Fruit fly (Drosophila melanogaster) whole organism, embryonic: Measurements from ENCODE around the gene CG14820.
A peak's percentile ranks its signal among the peaks of the same experiment; 100 is the strongest.

Source experiments
- Abd-B ChIP-seq: fragments of 200-800 bp; sonication (Bioruptor generic); optimal IDR thresholded peaks from 2 replicates; lab custom pipeline; 2018; ENCODE audit warnings: missing biosample characterization, mild to moderate bottlenecking, missing genetic modification characterization, moderate library complexity
- CG10321 ChIP-seq: fragments of 200-800 bp; sonication (Bioruptor generic); IDR thresholded peaks from 2 replicates; pipeline ENCODE4 v1.3.6; 2022; ENCODE audit warnings: missing biosample characterization, missing genetic modification characterization
- CG10462 ChIP-seq: fragments of 200-800 bp; sonication (Bioruptor generic); optimal IDR thresholded peaks from 2 replicates; lab custom pipeline; 2016; ENCODE audit warnings: missing biosample characterization, missing genetic modification characterization
- CG10979 ChIP-seq: fragments of 200-800 bp; sonication (Bioruptor generic); optimal IDR thresholded peaks from 2 replicates; lab custom pipeline; 2018; ENCODE audit warnings: missing biosample characterization, mild to moderate bottlenecking, missing genetic modification characterization, moderate library complexity
- CG11093 ChIP-seq: fragments of 200-800 bp; sonication (Bioruptor generic); IDR thresholded peaks from 3 replicates; pipeline ENCODE4 v1.3.6; 2022; ENCODE audit warnings: missing biosample characterization, missing genetic modification characterization
- CG11456 ChIP-seq: fragments of 200-800 bp; sonication (Bioruptor generic); IDR thresholded peaks from 3 replicates; pipeline ENCODE4 v1.3.6; 2022; ENCODE audit warnings: missing biosample characterization, missing genetic modification characterization
- CG12299 ChIP-seq: fragments of 200-800 bp; sonication (Bioruptor generic); optimal IDR thresholded peaks from 2 replicates; lab custom pipeline; 2018; ENCODE audit warnings: missing biosample characterization, mild to moderate bottlenecking, missing genetic modification characterization
- CG12744 ChIP-seq: fragments of 200-800 bp; sonication (Bioruptor generic); optimal IDR thresholded peaks from 2 replicates; lab custom pipeline; 2016; ENCODE audit warnings: missing biosample characterization, missing genetic modification characterization
- CG16863 ChIP-seq: fragments of 200-800 bp; sonication (Bioruptor generic); optimal IDR thresholded peaks from 3 replicates; lab custom pipeline; 2016; ENCODE audit warnings: missing biosample characterization, missing genetic modification characterization
- CG17361 ChIP-seq: fragments of 200-800 bp; sonication (Bioruptor generic); IDR thresholded peaks from 3 replicates; pipeline ENCODE4 v1.3.6; 2022; ENCODE audit warnings: missing biosample characterization, missing genetic modification characterization
- CG32767 ChIP-seq: fragments of 200-800 bp; sonication (Bioruptor generic); IDR thresholded peaks from 2 replicates; pipeline ENCODE4 v1.3.6; 2022; ENCODE audit warnings: missing biosample characterization, missing genetic modification characterization
- CG4617 ChIP-seq: fragments of 200-800 bp; sonication (Bioruptor generic); optimal IDR thresholded peaks from 3 replicates; lab custom pipeline; 2016; ENCODE audit warnings: missing biosample characterization, missing genetic modification characterization, borderline replicate concordance
- CG4854 ChIP-seq: fragments of 200-800 bp; sonication (Bioruptor generic); optimal IDR thresholded peaks from 2 replicates; lab custom pipeline; 2016; ENCODE audit warnings: missing biosample characterization, missing genetic modification characterization, inconsistent platforms
- CG8281 ChIP-seq: fragments of 200-800 bp; sonication (Bioruptor generic); optimal IDR thresholded peaks from 2 replicates; lab custom pipeline; 2018; ENCODE audit warnings: missing biosample characterization, mild to moderate bottlenecking, missing genetic modification characterization, moderate library complexity
- CG9797 ChIP-seq: fragments of 200-800 bp; sonication (Bioruptor generic); optimal IDR thresholded peaks from 3 replicates; lab custom pipeline; 2018; ENCODE audit warnings: missing biosample characterization, mild to moderate bottlenecking, missing genetic modification characterization
- CG9817 ChIP-seq: fragments of 200-800 bp; sonication (Bioruptor generic); optimal IDR thresholded peaks from 2 replicates; lab custom pipeline; 2018; ENCODE audit warnings: missing biosample characterization, mild to moderate bottlenecking, missing genetic modification characterization, moderate library complexity
- CG9932 ChIP-seq: fragments of 200-800 bp; sonication (Bioruptor generic); IDR thresholded peaks from 2 replicates; pipeline ENCODE4 v1.3.6; 2022; ENCODE audit warnings: missing biosample characterization, missing genetic modification characterization
- CrebB ChIP-seq: fragments of 200-800 bp; sonication (Bioruptor generic); optimal IDR thresholded peaks from 3 replicates; lab custom pipeline; 2018; ENCODE audit warnings: missing biosample characterization, mild to moderate bottlenecking, missing genetic modification characterization
- Deaf1 ChIP-seq: fragments of 200-800 bp; optimal IDR thresholded peaks from 3 replicates; lab custom pipeline; 2019; ENCODE audit warnings: missing biosample characterization, mild to moderate bottlenecking, missing genetic modification characterization, moderate library complexity
- Dll ChIP-seq: fragments of 200-800 bp; sonication (Bioruptor generic); IDR thresholded peaks from 4 replicates; pipeline ENCODE4 v1.3.6; 2022; ENCODE audit warnings: missing biosample characterization, missing genetic modification characterization; ENCODE audit not compliant: partially characterized antibody
- Dp ChIP-seq: fragments of 200-800 bp; sonication (Bioruptor generic); optimal IDR thresholded peaks from 2 replicates; lab custom pipeline; 2018; ENCODE audit warnings: missing biosample characterization, mild to moderate bottlenecking, missing genetic modification characterization, moderate library complexity
- E2f1 ChIP-seq: fragments of 200-800 bp; sonication (Bioruptor generic); IDR thresholded peaks from 2 replicates; pipeline ENCODE4 v1.3.6; 2022; ENCODE audit warnings: missing biosample characterization, missing genetic modification characterization
- Eip74EF ChIP-seq, 2 experiments: fragments of 200-800 bp in 1 of 2; fragments of >200 bp in 1 of 2; sonication (Bioruptor generic) in 1 of 2; optimal IDR thresholded peaks; 2 replicates each; lab custom pipeline; 2017 to 2019; ENCODE audit warnings: missing biosample characterization in 2 of 2, missing genetic modification characterization in 2 of 2, mild to moderate bottlenecking in 1 of 2, moderate library complexity in 1 of 2
- Elba2 ChIP-seq: fragments of 200-800 bp; sonication (Bioruptor generic); optimal IDR thresholded peaks from 3 replicates; lab custom pipeline; 2016; ENCODE audit warnings: missing biosample characterization, missing genetic modification characterization
- Hand ChIP-seq: fragments of 200-800 bp; sonication (Bioruptor generic); optimal IDR thresholded peaks from 2 replicates; lab custom pipeline; 2017; ENCODE audit warnings: mild to moderate bottlenecking, missing biosample characterization, missing genetic modification reagents, missing genetic modification characterization
- MESR4 ChIP-seq: fragments of 200-800 bp; sonication (Bioruptor generic); optimal IDR thresholded peaks from 2 replicates; lab custom pipeline; 2018; ENCODE audit warnings: missing biosample characterization, mild to moderate bottlenecking, missing genetic modification characterization, moderate library complexity
- Mes4 ChIP-seq: fragments of 200-800 bp; sonication (Bioruptor generic); optimal IDR thresholded peaks from 2 replicates; lab custom pipeline; 2016; ENCODE audit warnings: missing biosample characterization, missing genetic modification characterization
- Myb ChIP-seq: fragments of 200-800 bp; sonication (Bioruptor generic); optimal IDR thresholded peaks from 2 replicates; lab custom pipeline; 2016; ENCODE audit warnings: missing biosample characterization, missing genetic modification characterization
- NC2α ChIP-seq: fragments of 200-800 bp; sonication (Bioruptor generic); optimal IDR thresholded peaks from 2 replicates; lab custom pipeline; 2016; ENCODE audit warnings: missing biosample characterization, missing genetic modification characterization
- Opbp ChIP-seq: fragments of 200-800 bp; sonication (Bioruptor generic); IDR thresholded peaks from 3 replicates; pipeline ENCODE4 v1.3.6; 2022; ENCODE audit warnings: missing biosample characterization, missing genetic modification characterization; ENCODE audit not compliant: partially characterized antibody
- Ravus ChIP-seq: fragments of 200-800 bp; sonication (Bioruptor generic); IDR thresholded peaks from 2 replicates; pipeline ENCODE4 v1.3.6; 2022; ENCODE audit warnings: missing biosample characterization, missing genetic modification characterization
- Rfx ChIP-seq: fragments of 200-800 bp; sonication (Bioruptor generic); IDR thresholded peaks from 2 replicates; pipeline ENCODE4 v1.3.6; 2022; ENCODE audit warnings: missing biosample characterization, missing genetic modification characterization
- Scr ChIP-seq: fragments of 200-800 bp; sonication (Bioruptor generic); IDR thresholded peaks from 2 replicates; pipeline ENCODE4 v1.3.6; 2022; ENCODE audit warnings: missing biosample characterization, missing genetic modification characterization; ENCODE audit not compliant: partially characterized antibody
- Sox100B ChIP-seq: fragments of 200-800 bp; sonication (Bioruptor generic); optimal IDR thresholded peaks from 3 replicates; lab custom pipeline; 2018; ENCODE audit warnings: missing biosample characterization, mild to moderate bottlenecking, missing genetic modification characterization
- Usf ChIP-seq: fragments of 200-800 bp; sonication (Bioruptor generic); optimal IDR thresholded peaks from 2 replicates; lab custom pipeline; 2017; ENCODE audit warnings: missing genotype, missing biosample characterization, missing genetic modification characterization
- ap ChIP-seq: fragments of 200-800 bp; sonication (Bioruptor generic); IDR thresholded peaks from 2 replicates; pipeline ENCODE4 v1.3.6; 2022; ENCODE audit warnings: missing biosample characterization, missing genetic modification characterization
- dm ChIP-seq: fragments of 200-800 bp; sonication (Bioruptor generic); optimal IDR thresholded peaks from 3 replicates; lab custom pipeline; 2016; ENCODE audit warnings: missing biosample characterization, missing genetic modification characterization
- dysf ChIP-seq: fragments of 200-800 bp; sonication (Bioruptor generic); IDR thresholded peaks from 3 replicates; pipeline ENCODE4 v1.3.6; 2022; ENCODE audit warnings: missing biosample characterization, missing genetic modification characterization
- gcm ChIP-seq: fragments of 200-800 bp; sonication (Bioruptor generic); optimal IDR thresholded peaks from 2 replicates; lab custom pipeline; 2019; ENCODE audit warnings: missing biosample characterization, mild to moderate bottlenecking, missing genetic modification characterization, moderate library complexity
- grn ChIP-seq: fragments of 200-800 bp; sonication (Bioruptor generic); optimal IDR thresholded peaks from 3 replicates; lab custom pipeline; 2017; ENCODE audit warnings: missing biosample characterization, missing genetic modification characterization
- ham ChIP-seq: fragments of 200-800 bp; sonication (Bioruptor generic); IDR thresholded peaks from 2 replicates; pipeline ENCODE4 v1.3.6; 2022; ENCODE audit warnings: missing biosample characterization, missing genetic modification characterization
- lab ChIP-seq: fragments of 200-800 bp; sonication (Bioruptor generic); optimal IDR thresholded peaks from 3 replicates; lab custom pipeline; 2017; ENCODE audit warnings: missing biosample characterization, missing genetic modification characterization, mild to moderate bottlenecking, moderate library complexity, missing genetic modification reagents
- onecut ChIP-seq: fragments of 200-800 bp; sonication (Bioruptor generic); IDR thresholded peaks from 2 replicates; pipeline ENCODE4 v1.3.6; 2022; ENCODE audit warnings: missing biosample characterization, missing genetic modification characterization
- p53 ChIP-seq: fragments of 200-800 bp; sonication (Bioruptor generic); optimal IDR thresholded peaks from 2 replicates; lab custom pipeline; 2016; ENCODE audit warnings: missing biosample characterization, missing genetic modification characterization
- pfk ChIP-seq: fragments of 200-800 bp; sonication (Bioruptor generic); optimal IDR thresholded peaks from 2 replicates; lab custom pipeline; 2018; ENCODE audit warnings: missing biosample characterization, mild to moderate bottlenecking, missing genetic modification characterization, moderate library complexity
- pnt ChIP-seq: fragments of 200-800 bp; sonication (Bioruptor generic); optimal IDR thresholded peaks from 3 replicates; lab custom pipeline; 2016; ENCODE audit warnings: missing biosample characterization, missing genetic modification characterization
- slou ChIP-seq: fragments of 200-800 bp; sonication (Bioruptor generic); optimal IDR thresholded peaks from 3 replicates; lab custom pipeline; 2016; ENCODE audit warnings: missing biosample characterization, missing genetic modification characterization

The CG14820 gene

dm6 chr3L:6955254-6956229, 22.8 kb downstream of the CG14820 start, which contains the start of the genes CG10077 and CG9948 (continued):
- TF ChIP-seq Scr (GFP tag; lab: Robert Waterston, UW), result peak; percentile 86
- peak; percentile 96 for TF ChIP-seq onecut (GFP tag; lab: Robert Waterston, UW)
- TF ChIP-seq CG8281 (tag; lab: Kevin White, UChicago), result peak; percentile 69
- TF ChIP-seq CG9932 (GFP tag; lab: Robert Waterston, UW), result peak; percentile 93
- peak; percentile 53; the same call in 1 of the 2 replicates for TF ChIP-seq ham (GFP tag; lab: Robert Waterston, UW)
- peak in 1 of 2 experiments; percentile 75 for TF ChIP-seq Eip74EF (GFP tag; optimal IDR thresholded peaks at IDR 0.05; lab: Kevin White, UChicago)
- TF ChIP-seq Opbp, result peak; percentile 71; the same call in 2 of the 3 replicates
- peak; percentile 18 for TF ChIP-seq NC2α (GFP tag; lab: Kevin White, UChicago)
- peak; percentile 11 for TF ChIP-seq Dp (GFP tag; lab: Kevin White, UChicago)
- TF ChIP-seq CG4617 (GFP tag; lab: Kevin White, UChicago), result peak; percentile 82
- peak; percentile 85 for TF ChIP-seq Dll
- peak; percentile 41 for TF ChIP-seq Mes4 (GFP tag; lab: Kevin White, UChicago)
- TF ChIP-seq CG32767, result peak; percentile 86
- peak; percentile 89 for TF ChIP-seq CG10979 (tag; lab: Kevin White, UChicago)
- TF ChIP-seq CG9797 (GFP tag; lab: Kevin White, UChicago), result peak; percentile 45
- peak; percentile 92 for TF ChIP-seq gcm
- peak; percentile 27 for TF ChIP-seq dm
- TF ChIP-seq CG12744 (GFP tag; lab: Kevin White, UChicago), result no peak
- peak; percentile 89 for TF ChIP-seq CG11456
- peak; percentile 31 for TF ChIP-seq Myb (GFP tag; lab: Kevin White, UChicago)
- peak; percentile 83 for TF ChIP-seq CG11093 (GFP tag; lab: Robert Waterston, UW)
- TF ChIP-seq pfk (GFP tag; lab: Kevin White, UChicago), result peak; percentile 50
- TF ChIP-seq slou (GFP tag; lab: Kevin White, UChicago), result peak; percentile 37
- peak; percentile 88 for TF ChIP-seq E2f1 (GFP tag; lab: Robert Waterston, UW)
- peak; percentile 93 for TF ChIP-seq dysf (GFP tag; lab: Robert Waterston, UW)
- TF ChIP-seq MESR4, result peak; percentile 92
- peak; percentile 65 for TF ChIP-seq Deaf1 (tag; lab: Kevin White, UChicago)
- TF ChIP-seq CG12299, result peak; percentile 86
- TF ChIP-seq CG17361 (GFP tag; lab: Robert Waterston, UW), result peak; percentile 90
- peak; percentile 84 for TF ChIP-seq CrebB
- TF ChIP-seq Usf (GFP tag; lab: Kevin White, UChicago), result peak; percentile 78
- peak; percentile 65 for TF ChIP-seq CG16863 (GFP tag; lab: Kevin White, UChicago)
- TF ChIP-seq ap (GFP tag; lab: Robert Waterston, UW), result peak; percentile 90
- TF ChIP-seq CG4854 (GFP tag; lab: Kevin White, UChicago), result peak; percentile 69
- peak; percentile 85 for TF ChIP-seq Hand
- TF ChIP-seq pnt, result peak; percentile 36
- TF ChIP-seq Ravus (GFP tag; lab: Robert Waterston, UW), result peak; percentile 80
- TF ChIP-seq p53 (GFP tag; lab: Kevin White, UChicago), result no peak
- peak; percentile 87 for TF ChIP-seq Abd-B (GFP tag; lab: Kevin White, UChicago)
- TF ChIP-seq Sox100B (GFP tag; lab: Kevin White, UChicago), result peak; percentile 79
- TF ChIP-seq lab (GFP tag; lab: Kevin White, UChicago), result peak; percentile 93
- TF ChIP-seq CG10321 (GFP tag; lab: Robert Waterston, UW), result peak; percentile 78
- TF ChIP-seq CG10462 (GFP tag; lab: Kevin White, UChicago), result peak; percentile 77
- TF ChIP-seq CG9817 (tag; lab: Kevin White, UChicago), result peak; percentile 92
- TF ChIP-seq grn, result no peak
- TF ChIP-seq Rfx (GFP tag; lab: Robert Waterston, UW), result peak; percentile 94
- TF ChIP-seq Elba2 (GFP tag; lab: Kevin White, UChicago), result peak; percentile 67
